Worm (Caenorhabditis elegans) whole organism, L2 larva: ENCODE measurements around the gene ins-2.

Source experiments
- ama-1 ChIP-seq: fragments of 150-350 bp; optimal IDR thresholded peaks from 2 replicates; lab custom pipeline; 2018; ENCODE audit warnings: inconsistent platforms
- ceh-16 ChIP-seq: fragments of 150-350 bp; optimal IDR thresholded peaks from 2 replicates; lab custom pipeline; 2014; ENCODE audit warnings: missing biosample characterization, missing genetic modification characterization
- ceh-82 ChIP-seq: fragments of 150-350 bp; optimal IDR thresholded peaks from 2 replicates; lab custom pipeline; 2014; ENCODE audit warnings: missing biosample characterization, missing genetic modification characterization
- egl-27 ChIP-seq: sonication (generic microtip); optimal IDR thresholded peaks from 3 replicates; lab custom pipeline; 2017; ENCODE audit warnings: missing biosample characterization, missing genetic modification reagents, missing genetic modification characterization
- elt-1 ChIP-seq: fragments of 150-350 bp; optimal IDR thresholded peaks from 2 replicates; lab custom pipeline; 2014; ENCODE audit warnings: missing biosample characterization, missing genetic modification characterization
- lin-11 ChIP-seq: fragments of 150-350 bp; sonication (generic microtip); optimal IDR thresholded peaks from 2 replicates; lab custom pipeline; 2014; ENCODE audit warnings: missing biosample characterization, missing genetic modification characterization, inconsistent platforms, mixed read lengths
- lsy-2 ChIP-seq, 2 experiments: fragments of 150-350 bp in 1 of 2; sonication (generic microtip) in 1 of 2; optimal IDR thresholded peaks; 2 replicates each; lab custom pipeline; 2014 to 2017; ENCODE audit warnings: missing biosample characterization in 2 of 2, missing genetic modification characterization in 2 of 2
- nhr-237 ChIP-seq: fragments of 150-350 bp; optimal IDR thresholded peaks from 2 replicates; lab custom pipeline; 2014; ENCODE audit warnings: missing biosample characterization, missing genetic modification characterization
- snpc-4 ChIP-seq: fragments of 150-350 bp; optimal IDR thresholded peaks from 2 replicates; lab custom pipeline; 2014; ENCODE audit warnings: missing biosample characterization, missing genetic modification characterization

ce11 chrII:6020353-6020752, 32.0 kb downstream of the ins-2 start, which contains the start of gene ZK84.1:
- TF ChIP-seq nhr-237 (tag; lab: Kevin White, UChicago) (no peak), lsy-2 (tag; optimal IDR thresholded peaks at IDR 0.05; lab: Kevin White, UChicago) (no peak), ceh-82 (no peak), lin-11 (tag; lab: Kevin White, UChicago) (no peak), egl-27 (tag; lab: Kevin White, UChicago) (no peak), ceh-16 (no peak), ama-1 (lab: Kevin White, UChicago) (no peak), elt-1 (tag; lab: Kevin White, UChicago) (no peak), snpc-4 (tag; lab: Kevin White, UChicago) (no peak)
